Worm (Caenorhabditis elegans) whole organism, L2 larva: Measurements from ENCODE around the gene Y43F8C.7.

Experiments
- C34F6.9 ChIP-seq: fragments of 150-350 bp; optimal IDR thresholded peaks from 2 replicates; lab custom pipeline; 2014; ENCODE audit warnings: missing biosample characterization, missing genetic modification characterization
- F13H6.1 ChIP-seq: sonication (generic microtip); optimal IDR thresholded peaks from 2 replicates; lab custom pipeline; 2016; ENCODE audit warnings: missing genetic modification characterization, missing compliant biosample characterization
- R02D3.7 ChIP-seq: fragments of 150-350 bp; optimal IDR thresholded peaks from 2 replicates; lab custom pipeline; 2014; ENCODE audit warnings: missing biosample characterization, missing genetic modification characterization
- Y55F3AM.14 ChIP-seq: fragments of 200-800 bp; sonication (Bioruptor generic); optimal IDR thresholded peaks from 2 replicates; lab custom pipeline; 2018; ENCODE audit warnings: mild to moderate bottlenecking, missing genetic modification characterization, missing compliant biosample characterization
- alr-1 ChIP-seq: fragments of 150-350 bp; optimal IDR thresholded peaks from 2 replicates; lab custom pipeline; 2014; ENCODE audit warnings: missing biosample characterization, missing genetic modification characterization
- aly-2 ChIP-seq: fragments of 150-350 bp; optimal IDR thresholded peaks from 2 replicates; lab custom pipeline; 2014; ENCODE audit warnings: missing biosample characterization, missing genetic modification characterization
- ceh-16 ChIP-seq: fragments of 150-350 bp; optimal IDR thresholded peaks from 2 replicates; lab custom pipeline; 2014; ENCODE audit warnings: missing biosample characterization, missing genetic modification characterization
- ceh-82 ChIP-seq: fragments of 150-350 bp; optimal IDR thresholded peaks from 2 replicates; lab custom pipeline; 2014; ENCODE audit warnings: missing biosample characterization, missing genetic modification characterization
- dmd-4 ChIP-seq: sonication (generic microtip); optimal IDR thresholded peaks from 2 replicates; lab custom pipeline; 2017; ENCODE audit warnings: missing biosample characterization, missing genetic modification characterization
- egl-27 ChIP-seq: sonication (generic microtip); optimal IDR thresholded peaks from 3 replicates; lab custom pipeline; 2017; ENCODE audit warnings: missing biosample characterization, missing genetic modification reagents, missing genetic modification characterization
- elt-1 ChIP-seq: fragments of 150-350 bp; optimal IDR thresholded peaks from 2 replicates; lab custom pipeline; 2014; ENCODE audit warnings: missing biosample characterization, missing genetic modification characterization
- elt-3 ChIP-seq: sonication (generic microtip); optimal IDR thresholded peaks from 2 replicates; lab custom pipeline; 2017; ENCODE audit warnings: missing biosample characterization, missing genetic modification characterization
- gmeb-1 ChIP-seq: fragments of 150-350 bp; optimal IDR thresholded peaks from 2 replicates; lab custom pipeline; 2014; ENCODE audit warnings: missing biosample characterization, missing genetic modification characterization
- lin-11 ChIP-seq: fragments of 150-350 bp; sonication (generic microtip); optimal IDR thresholded peaks from 2 replicates; lab custom pipeline; 2014; ENCODE audit warnings: missing biosample characterization, missing genetic modification characterization, inconsistent platforms, mixed read lengths
- lin-13 ChIP-seq: fragments of 150-350 bp; optimal IDR thresholded peaks from 2 replicates; lab custom pipeline; 2014; ENCODE audit warnings: missing biosample characterization, missing genetic modification reagents, missing genetic modification characterization
- lin-39 ChIP-seq: fragments of 150-350 bp; optimal IDR thresholded peaks from 2 replicates; lab custom pipeline; 2014; ENCODE audit warnings: missing biosample characterization, missing genetic modification reagents, missing genetic modification characterization
- lsy-2 ChIP-seq, 2 experiments: fragments of 150-350 bp in 1 of 2; sonication (generic microtip) in 1 of 2; optimal IDR thresholded peaks; 2 replicates each; lab custom pipeline; 2014 to 2017; ENCODE audit warnings: missing biosample characterization in 2 of 2, missing genetic modification characterization in 2 of 2
- mab-5 ChIP-seq: fragments of 150-350 bp; optimal IDR thresholded peaks from 2 replicates; lab custom pipeline; 2014; ENCODE audit warnings: missing biosample characterization, missing genetic modification characterization
- mbf-1 ChIP-seq: sonication (generic microtip); optimal IDR thresholded peaks from 2 replicates; lab custom pipeline; 2017; ENCODE audit warnings: missing biosample characterization, missing genetic modification characterization
- mdl-1 ChIP-seq, 2 experiments: fragments of 150-350 bp in 1 of 2; sonication (generic microtip) in 1 of 2; optimal IDR thresholded peaks; 2 replicates each; lab custom pipeline; 2017; ENCODE audit warnings: missing biosample characterization in 2 of 2, missing genetic modification characterization in 2 of 2
- nhr-10 ChIP-seq: sonication (generic microtip); optimal IDR thresholded peaks from 2 replicates; lab custom pipeline; 2017; ENCODE audit warnings: missing biosample characterization, missing genetic modification characterization
- nhr-11 ChIP-seq: fragments of 150-350 bp; optimal IDR thresholded peaks from 2 replicates; lab custom pipeline; 2014; ENCODE audit warnings: missing biosample characterization, missing genetic modification characterization
- nhr-12 ChIP-seq: fragments of 150-350 bp; optimal IDR thresholded peaks from 2 replicates; lab custom pipeline; 2014; ENCODE audit warnings: missing biosample characterization, missing genetic modification characterization
- nhr-129 ChIP-seq: fragments of 150-350 bp; optimal IDR thresholded peaks from 2 replicates; lab custom pipeline; 2014; ENCODE audit warnings: missing biosample characterization, missing genetic modification characterization
- nhr-21 ChIP-seq: fragments of 150-350 bp; optimal IDR thresholded peaks from 2 replicates; lab custom pipeline; 2014; ENCODE audit warnings: missing biosample characterization, missing genetic modification characterization
- nhr-23 ChIP-seq: fragments of 150-350 bp; optimal IDR thresholded peaks from 2 replicates; lab custom pipeline; 2014; ENCODE audit warnings: missing biosample characterization, missing genetic modification reagents, missing genetic modification characterization
- nhr-237 ChIP-seq: fragments of 150-350 bp; optimal IDR thresholded peaks from 2 replicates; lab custom pipeline; 2014; ENCODE audit warnings: missing biosample characterization, missing genetic modification characterization
- nhr-6 ChIP-seq: fragments of 150-350 bp; optimal IDR thresholded peaks from 2 replicates; lab custom pipeline; 2014; ENCODE audit warnings: missing biosample characterization, missing genetic modification characterization
- nhr-77 ChIP-seq: fragments of 150-350 bp; optimal IDR thresholded peaks from 2 replicates; lab custom pipeline; 2014; ENCODE audit warnings: missing biosample characterization, missing genetic modification characterization
- peb-1 ChIP-seq: fragments of 150-350 bp; optimal IDR thresholded peaks from 2 replicates; lab custom pipeline; 2014; ENCODE audit warnings: missing biosample characterization, missing genetic modification characterization
- sem-4 ChIP-seq: fragments of 150-350 bp; optimal IDR thresholded peaks from 2 replicates; lab custom pipeline; 2014; ENCODE audit warnings: missing biosample characterization, missing genetic modification reagents, missing genetic modification characterization
- skn-1 ChIP-seq: sonication (generic microtip); optimal IDR thresholded peaks from 2 replicates; lab custom pipeline; 2017; ENCODE audit warnings: missing biosample characterization, missing genetic modification characterization
- sma-3 ChIP-seq: sonication (generic microtip); optimal IDR thresholded peaks from 2 replicates; lab custom pipeline; 2016; ENCODE audit warnings: missing genetic modification reagents, missing genetic modification characterization, missing compliant biosample characterization
- unc-39 ChIP-seq: fragments of 150-350 bp; optimal IDR thresholded peaks from 2 replicates; lab custom pipeline; 2014; ENCODE audit warnings: missing biosample characterization, missing genetic modification characterization
- unc-55 ChIP-seq: fragments of 150-350 bp; sonication (generic microtip); optimal IDR thresholded peaks from 3 replicates; lab custom pipeline; 2014; ENCODE audit warnings: missing biosample characterization, missing genetic modification reagents, missing genetic modification characterization
- zag-1 ChIP-seq: fragments of 150-350 bp; optimal IDR thresholded peaks from 2 replicates; lab custom pipeline; 2014; ENCODE audit warnings: missing biosample characterization, missing genetic modification characterization
- ztf-11 ChIP-seq: sonication (generic microtip); optimal IDR thresholded peaks from 2 replicates; lab custom pipeline; 2017; ENCODE audit warnings: missing biosample characterization, missing genetic modification characterization
- ztf-4 ChIP-seq: fragments of 150-350 bp; optimal IDR thresholded peaks from 2 replicates; lab custom pipeline; 2014; ENCODE audit warnings: missing biosample characterization, missing genetic modification characterization

Gene Y43F8C.7

DNA sequence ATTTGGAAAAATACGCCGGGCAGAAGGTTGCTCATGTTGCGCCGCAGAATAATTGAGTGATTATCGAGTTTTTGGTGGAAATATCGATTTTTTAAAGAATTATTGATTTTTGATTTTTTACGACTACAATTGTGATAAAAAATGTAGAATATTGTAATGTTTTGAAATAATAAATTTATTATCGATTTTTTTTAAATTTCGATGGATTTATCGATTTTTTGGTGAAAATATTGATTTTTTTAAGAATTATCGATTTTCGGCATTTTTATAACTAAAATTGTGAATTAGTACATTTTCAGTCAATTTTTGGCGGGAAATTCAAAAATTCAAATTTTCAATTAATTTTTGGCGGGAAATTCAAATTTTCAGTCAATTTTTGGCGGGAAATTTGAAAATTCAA lies 13.3 kb downstream of the Y43F8C.7 start:
- TF ChIP-seq nhr-23 (tag; lab: Kevin White, UChicago): no peak
- TF ChIP-seq lin-11: no peak
- TF ChIP-seq sma-3 (GFP tag; lab: Kevin White, UChicago): no peak
- TF ChIP-seq C34F6.9 (tag; lab: Kevin White, UChicago): no peak

- TF ChIP-seq elt-3 (tag; lab: Kevin White, UChicago): no peak
- TF ChIP-seq lin-39 (tag; lab: Kevin White, UChicago): no peak
- TF ChIP-seq ceh-16 (tag; lab: Kevin White, UChicago): no peak
- TF ChIP-seq R02D3.7: no peak
- no peak for TF ChIP-seq nhr-129
- TF ChIP-seq alr-1 (tag; lab: Kevin White, UChicago): no peak
- TF ChIP-seq nhr-237: no peak
- TF ChIP-seq nhr-77 (tag; lab: Kevin White, UChicago): no peak
- no peak for TF ChIP-seq unc-55 (GFP tag; lab: Kevin White, UChicago)
- TF ChIP-seq sem-4 (tag; lab: Kevin White, UChicago): no peak
- TF ChIP-seq lsy-2 (tag; optimal IDR thresholded peaks at IDR 0.05; lab: Kevin White, UChicago): no peak
- TF ChIP-seq egl-27 (tag; lab: Kevin White, UChicago): no peak
- no peak for TF ChIP-seq C34F6.9 (tag; lab: Kevin White, UChicago)
- no peak for TF ChIP-seq mab-5 (tag; lab: Kevin White, UChicago)
- TF ChIP-seq, all 48 proteins: peak for 0
Measured at ce11 chrV:19629973-19630372, 13.9 kb downstream of the Y43F8C.7 start.

ce11 chrV:19629544-19629943 lies 14.3 kb downstream of the Y43F8C.7 start:
- no peak for TF ChIP-seq dmd-4 (tag; lab: Kevin White, UChicago)
- TF ChIP-seq Y55F3AM.14 (GFP tag; lab: Kevin White, UChicago): no peak
- no peak for TF ChIP-seq nhr-77 (tag; lab: Kevin White, UChicago)
- TF ChIP-seq mdl-1 (tag; optimal IDR thresholded peaks at IDR 0.05; lab: Kevin White, UChicago): no peak
- TF ChIP-seq skn-1 (tag; lab: Kevin White, UChicago): no peak
- no peak for TF ChIP-seq nhr-129
- TF ChIP-seq F13H6.1 (tag; lab: Kevin White, UChicago): no peak
- no peak for TF ChIP-seq lsy-2 (tag; optimal IDR thresholded peaks at IDR 0.05; lab: Kevin White, UChicago)
- TF ChIP-seq, all 48 proteins: peak for 0

ce11 chrV:19625719-19626118 lies 18.1 kb downstream of the Y43F8C.7 start:
- no peak for TF ChIP-seq ceh-16 (tag; lab: Kevin White, UChicago)
- no peak for TF ChIP-seq sma-3 (GFP tag; lab: Kevin White, UChicago)
- no peak for TF ChIP-seq nhr-10
- TF ChIP-seq aly-2: no peak
- TF ChIP-seq nhr-6 (tag; lab: Kevin White, UChicago): no peak
- TF ChIP-seq ceh-82: no peak
- no peak for TF ChIP-seq gmeb-1
- no peak for TF ChIP-seq lin-13 (GFP tag; lab: Kevin White, UChicago)
- no peak for TF ChIP-seq nhr-12 (tag; lab: Kevin White, UChicago)
- no peak for TF ChIP-seq nhr-21 (tag; lab: Kevin White, UChicago)
- TF ChIP-seq nhr-11 (tag; lab: Kevin White, UChicago): no peak
- no peak for TF ChIP-seq unc-55 (GFP tag; lab: Kevin White, UChicago)
- no peak for TF ChIP-seq unc-39 (tag; lab: Kevin White, UChicago)
- TF ChIP-seq lsy-2 (tag; optimal IDR thresholded peaks at IDR 0.05; lab: Kevin White, UChicago): no peak
- no peak for TF ChIP-seq C34F6.9 (tag; lab: Kevin White, UChicago)
- no peak for TF ChIP-seq zag-1 (tag; lab: Kevin White, UChicago)
- TF ChIP-seq peb-1: no peak
- no peak for TF ChIP-seq ztf-4

DNA sequence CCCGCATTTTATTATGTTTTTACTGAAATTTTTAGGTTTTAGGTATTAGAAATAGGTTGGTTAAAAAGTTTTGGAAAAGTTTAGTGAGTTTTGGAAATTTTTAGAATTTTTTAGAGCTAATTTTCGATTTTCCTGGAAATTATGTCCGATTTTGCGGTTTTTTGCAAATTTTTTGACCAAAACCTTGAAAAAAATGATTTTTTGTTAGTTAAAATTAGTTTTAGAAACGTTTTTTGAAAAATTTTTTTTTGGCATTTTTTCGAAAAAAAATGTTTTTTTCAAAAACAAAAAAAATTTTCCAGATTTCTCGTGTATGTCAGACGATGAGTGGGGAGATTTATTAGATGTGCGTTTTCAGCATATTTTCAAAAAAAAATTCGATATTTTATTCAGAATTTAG lies 19.1 kb downstream of the Y43F8C.7 start, which contains the start of gene dyf-19:
TSS of gene dyf-19 (plus strand) at position 301 of the 400 bp plus-strand sequence.
- TF ChIP-seq ztf-4 (no peak), elt-1 (tag; lab: Kevin White, UChicago) (no peak), mbf-1 (no peak), nhr-11 (tag; lab: Kevin White, UChicago) (no peak), unc-55 (GFP tag; lab: Kevin White, UChicago) (no peak), ztf-11 (tag; lab: Kevin White, UChicago) (no peak)
